Worm (Caenorhabditis elegans) whole organism, mixed stage, embryonic: Measurements from ENCODE around the gene F25F2.1.

Source experiments
- M03D4.4 ChIP-seq: sonication (generic microtip); optimal IDR thresholded peaks from 2 replicates; lab custom pipeline; 2017; ENCODE audit warnings: mild to moderate bottlenecking, missing genetic modification characterization, missing compliant biosample characterization
- bed-3 ChIP-seq: fragments of 200-800 bp; sonication (Bioruptor generic); optimal IDR thresholded peaks from 3 replicates; lab custom pipeline; 2018; ENCODE audit warnings: mild to moderate bottlenecking, missing genetic modification characterization, moderate library complexity, missing compliant biosample characterization
- blmp-1 ChIP-seq: fragments of 150-350 bp; optimal IDR thresholded peaks from 2 replicates; lab custom pipeline; 2014; ENCODE audit warnings: missing biosample characterization, missing genetic modification characterization
- ceh-39 ChIP-seq: fragments of 150-350 bp; optimal IDR thresholded peaks from 2 replicates; lab custom pipeline; 2014; ENCODE audit warnings: missing biosample characterization, missing genetic modification characterization
- ceh-43 ChIP-seq: fragments of 200-800 bp; sonication (Bioruptor generic); optimal IDR thresholded peaks from 2 replicates; lab custom pipeline; 2018; ENCODE audit warnings: mild to moderate bottlenecking, missing genetic modification characterization, moderate library complexity, missing compliant biosample characterization
- ceh-83 ChIP-seq: fragments of 200-800 bp; sonication (Bioruptor generic); optimal IDR thresholded peaks from 2 replicates; lab custom pipeline; 2018; ENCODE audit warnings: mild to moderate bottlenecking, missing genetic modification characterization, missing compliant biosample characterization
- ces-1 ChIP-seq: fragments of 150-350 bp; optimal IDR thresholded peaks from 2 replicates; lab custom pipeline; 2014; ENCODE audit warnings: missing biosample characterization, missing genetic modification reagents, missing genetic modification characterization
- cnd-1 ChIP-seq: fragments of 200-800 bp; sonication (Bioruptor generic); optimal IDR thresholded peaks from 2 replicates; lab custom pipeline; 2018; ENCODE audit warnings: mild to moderate bottlenecking, missing genetic modification characterization, missing compliant biosample characterization
- drap-1 ChIP-seq: fragments of 200-800 bp; sonication (Bioruptor generic); optimal IDR thresholded peaks from 3 replicates; lab custom pipeline; 2018; ENCODE audit warnings: mild to moderate bottlenecking, missing genetic modification characterization, missing compliant biosample characterization
- elt-1 ChIP-seq: sonication (generic microtip); optimal IDR thresholded peaks from 2 replicates; lab custom pipeline; 2017; ENCODE audit warnings: missing genetic modification characterization, mild to moderate bottlenecking, missing compliant biosample characterization, antibody characterized with exemption, moderate library complexity, borderline replicate concordance; ENCODE audit not compliant: insufficient read depth
- elt-3 ChIP-seq: fragments of 150-350 bp; optimal IDR thresholded peaks from 2 replicates; lab custom pipeline; 2014; ENCODE audit warnings: missing biosample characterization, missing genetic modification characterization
- flh-1 ChIP-seq: fragments of 200-800 bp; sonication (Bioruptor generic); optimal IDR thresholded peaks from 2 replicates; lab custom pipeline; 2018; ENCODE audit warnings: mild to moderate bottlenecking, missing genetic modification characterization, moderate library complexity, missing compliant biosample characterization
- hlh-1 ChIP-seq: fragments of 150-350 bp; optimal IDR thresholded peaks from 2 replicates; lab custom pipeline; 2014; ENCODE audit warnings: missing biosample characterization, missing genetic modification reagents, missing genetic modification characterization
- lin-13 ChIP-seq: fragments of 150-350 bp; optimal IDR thresholded peaks from 2 replicates; lab custom pipeline; 2014; ENCODE audit warnings: missing biosample characterization, missing genetic modification characterization
- lsy-2 ChIP-seq: fragments of 150-350 bp; optimal IDR thresholded peaks from 2 replicates; lab custom pipeline; 2014; ENCODE audit warnings: missing biosample characterization, missing genetic modification characterization
- mab-5 ChIP-seq: fragments of 150-350 bp; optimal IDR thresholded peaks from 2 replicates; lab custom pipeline; 2014; ENCODE audit warnings: missing biosample characterization, missing genetic modification characterization
- mls-2 ChIP-seq: sonication (generic microtip); optimal IDR thresholded peaks from 2 replicates; lab custom pipeline; 2016; ENCODE audit warnings: mild to moderate bottlenecking, missing genetic modification characterization, moderate library complexity, missing compliant biosample characterization
- nhr-12 ChIP-seq: fragments of 150-350 bp; optimal IDR thresholded peaks from 2 replicates; lab custom pipeline; 2014; ENCODE audit warnings: missing biosample characterization, missing genetic modification characterization
- nhr-2 ChIP-seq: fragments of 150-350 bp; optimal IDR thresholded peaks from 2 replicates; lab custom pipeline; 2014; ENCODE audit warnings: missing biosample characterization, missing genetic modification characterization
- nhr-237 ChIP-seq: fragments of 150-350 bp; optimal IDR thresholded peaks from 2 replicates; lab custom pipeline; 2014; ENCODE audit warnings: missing biosample characterization, missing genetic modification characterization
- nhr-28 ChIP-seq: fragments of 150-350 bp; optimal IDR thresholded peaks from 2 replicates; lab custom pipeline; 2014; ENCODE audit warnings: missing biosample characterization, missing genetic modification characterization
- nhr-76 ChIP-seq: sonication (generic microtip); optimal IDR thresholded peaks from 2 replicates; lab custom pipeline; 2017; ENCODE audit warnings: missing biosample characterization, missing genetic modification characterization
- pha-4 ChIP-seq: fragments of 150-350 bp; optimal IDR thresholded peaks from 2 replicates; lab custom pipeline; 2018; ENCODE audit warnings: missing biosample characterization, missing genetic modification reagents, missing genetic modification characterization
- sem-2 ChIP-seq: fragments of 200-800 bp; sonication (Bioruptor generic); optimal IDR thresholded peaks from 2 replicates; lab custom pipeline; 2018; ENCODE audit warnings: mild to moderate bottlenecking, missing genetic modification characterization, missing compliant biosample characterization
- snpc-4 ChIP-seq: fragments of 150-350 bp; optimal IDR thresholded peaks from 2 replicates; lab custom pipeline; 2014; ENCODE audit warnings: missing biosample characterization, missing genetic modification characterization
- sptf-1 ChIP-seq: sonication (generic microtip); optimal IDR thresholded peaks from 2 replicates; lab custom pipeline; 2017; ENCODE audit warnings: mild to moderate bottlenecking, missing genetic modification characterization, moderate library complexity, missing compliant biosample characterization
- tbx-8 ChIP-seq: fragments of 200-800 bp; sonication (Bioruptor generic); optimal IDR thresholded peaks from 2 replicates; lab custom pipeline; 2018; ENCODE audit warnings: mild to moderate bottlenecking, missing genetic modification characterization, moderate library complexity, missing compliant biosample characterization
- unc-120 ChIP-seq: sonication (generic microtip); optimal IDR thresholded peaks from 2 replicates; lab custom pipeline; 2017; ENCODE audit warnings: missing genetic modification characterization, missing compliant biosample characterization; ENCODE audit not compliant: poor library complexity, severe bottlenecking
- unc-39 ChIP-seq: fragments of 150-350 bp; optimal IDR thresholded peaks from 2 replicates; lab custom pipeline; 2014; ENCODE audit warnings: missing biosample characterization, missing genetic modification characterization
- unc-62 ChIP-seq: fragments of 150-350 bp; optimal IDR thresholded peaks from 2 replicates; lab custom pipeline; 2014; ENCODE audit warnings: missing biosample characterization, missing genetic modification reagents, missing genetic modification characterization
- ztf-11 ChIP-seq: fragments of 150-350 bp; optimal IDR thresholded peaks from 2 replicates; lab custom pipeline; 2014; ENCODE audit warnings: missing biosample characterization, missing genetic modification characterization

The F25F2.1 gene

DNA sequence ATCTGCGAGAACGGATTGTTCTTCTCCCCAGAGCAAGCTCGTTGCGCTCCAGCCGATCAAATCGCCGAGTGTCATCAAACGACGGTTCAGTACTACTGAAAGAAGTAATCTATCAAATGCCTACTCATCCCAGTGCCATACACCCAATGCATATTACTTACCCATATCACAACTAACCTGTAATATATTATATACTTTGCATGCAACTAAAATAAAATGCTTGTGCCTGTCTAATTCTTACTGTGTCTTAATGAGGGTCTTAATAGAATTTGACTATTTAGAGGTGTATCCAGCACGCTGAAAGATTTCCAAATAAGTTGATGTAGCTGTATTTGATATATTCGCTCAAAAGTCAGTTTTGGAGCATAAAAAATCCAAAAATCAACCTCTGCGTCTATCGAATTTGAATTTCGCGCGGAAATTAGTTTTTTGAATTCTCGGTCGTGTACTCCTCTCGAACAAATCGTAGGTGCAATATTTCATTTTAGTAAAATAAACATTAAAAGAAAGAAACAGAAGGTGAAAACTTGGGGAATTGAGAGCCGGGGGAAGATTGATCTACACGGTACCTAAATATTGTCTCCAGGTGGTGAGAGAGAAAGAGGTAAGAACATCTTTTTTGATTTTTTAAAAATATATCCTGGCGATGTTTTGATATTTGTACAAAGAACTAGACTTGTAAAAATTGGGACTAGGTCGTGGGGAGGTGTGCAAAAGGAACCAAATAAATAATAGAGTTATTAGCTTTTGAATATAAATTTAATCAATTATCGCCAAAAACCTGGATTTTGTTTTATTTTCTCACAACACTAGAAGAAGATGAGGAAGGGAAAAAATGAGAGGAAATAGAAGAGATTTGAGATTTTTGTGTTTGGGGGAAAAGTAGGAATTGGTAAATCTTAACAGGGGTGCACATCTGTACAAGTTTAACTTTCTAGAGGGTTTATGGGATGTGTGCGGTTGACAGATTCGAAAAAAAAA, 17.2 kb upstream of the F25F2.1 start:
- no peak for TF ChIP-seq lin-13 (tag; lab: Kevin White, UChicago)
- TF ChIP-seq nhr-2 (tag; lab: Kevin White, UChicago), result no peak
- no peak for TF ChIP-seq ztf-11 (tag; lab: Kevin White, UChicago)
- no peak for TF ChIP-seq nhr-28 (tag; lab: Kevin White, UChicago)
- no peak for TF ChIP-seq pha-4 (tag; lab: Kevin White, UChicago)
- no peak for TF ChIP-seq nhr-12 (tag; lab: Kevin White, UChicago)
- TF ChIP-seq ceh-43 (GFP tag; lab: Kevin White, UChicago), result no peak
- TF ChIP-seq ces-1 (GFP tag; lab: Kevin White, UChicago), result no peak
- no peak for TF ChIP-seq hlh-1 (tag; lab: Kevin White, UChicago)
- no peak for TF ChIP-seq lsy-2 (tag; lab: Kevin White, UChicago)
- TF ChIP-seq elt-1 (tag; lab: Kevin White, UChicago), result no peak
- no peak for TF ChIP-seq snpc-4 (tag; lab: Kevin White, UChicago)
- TF ChIP-seq sptf-1, result peak; percentile 21
- no peak for TF ChIP-seq bed-3 (GFP tag; lab: Kevin White, UChicago)
- TF ChIP-seq tbx-8 (GFP tag; lab: Kevin White, UChicago), result no peak
- no peak for TF ChIP-seq mab-5
- TF ChIP-seq cnd-1 (tag; lab: Kevin White, UChicago), result peak; percentile 25
- TF ChIP-seq drap-1 (GFP tag; lab: Kevin White, UChicago), result no peak
- TF ChIP-seq unc-120 (tag; lab: Kevin White, UChicago), result no peak
- peak; percentile 62 for TF ChIP-seq ceh-83
- TF ChIP-seq M03D4.4, result no peak
- TF ChIP-seq sem-2 (GFP tag; lab: Kevin White, UChicago), result no peak
- TF ChIP-seq, all 35 proteins: peak for 3

DNA sequence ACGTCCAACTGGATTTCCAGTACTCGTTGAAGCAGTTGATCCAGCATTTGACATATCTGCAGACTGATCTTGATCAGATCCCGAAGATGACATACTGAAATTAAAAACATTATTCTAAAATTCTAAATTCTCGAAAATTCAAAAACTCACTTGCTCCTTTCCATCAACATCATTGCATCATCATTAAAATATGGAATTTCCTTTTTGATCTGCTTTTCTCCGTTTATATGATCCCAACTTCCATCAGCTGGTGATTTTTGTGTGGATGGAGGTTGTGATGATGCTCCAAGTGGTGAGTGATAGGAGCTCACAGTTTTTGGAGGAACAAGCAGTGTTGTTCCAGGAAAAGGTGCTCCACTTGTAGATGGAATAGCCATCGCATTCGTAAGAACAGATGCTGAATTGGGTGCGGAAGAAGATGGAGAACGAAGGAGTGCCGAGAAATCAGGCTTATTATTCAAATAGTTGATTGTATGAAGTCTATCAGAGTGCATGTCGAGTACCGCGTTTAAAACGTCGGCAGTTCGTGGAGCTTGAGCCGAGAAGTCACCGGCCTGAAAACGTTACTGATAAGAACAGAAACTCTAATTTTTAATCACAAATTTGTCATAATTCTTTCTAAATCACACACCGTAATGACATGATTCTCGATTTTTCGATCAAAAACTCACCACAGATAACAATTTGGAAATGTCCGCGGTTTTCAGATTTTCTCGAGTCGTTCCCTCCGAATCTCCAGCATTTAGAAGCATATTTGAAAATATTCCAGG, 15.5 kb upstream of the F25F2.1 start:
- no peak for TF ChIP-seq nhr-2 (tag; lab: Kevin White, UChicago)
- TF ChIP-seq hlh-1 (tag; lab: Kevin White, UChicago), result no peak
- no peak for TF ChIP-seq unc-120 (tag; lab: Kevin White, UChicago)
- no peak for TF ChIP-seq flh-1 (GFP tag; lab: Kevin White, UChicago)
- no peak for TF ChIP-seq pha-4 (tag; lab: Kevin White, UChicago)
- TF ChIP-seq sptf-1, result no peak
- no peak for TF ChIP-seq bed-3 (GFP tag; lab: Kevin White, UChicago)
- TF ChIP-seq tbx-8 (GFP tag; lab: Kevin White, UChicago), result no peak
- no peak for TF ChIP-seq ces-1 (GFP tag; lab: Kevin White, UChicago)
- TF ChIP-seq cnd-1 (tag; lab: Kevin White, UChicago), result no peak
- TF ChIP-seq mls-2, result no peak
- no peak for TF ChIP-seq M03D4.4
- TF ChIP-seq blmp-1 (tag; lab: Kevin White, UChicago), result no peak

- no peak for TF ChIP-seq mls-2
- no peak for TF ChIP-seq drap-1 (GFP tag; lab: Kevin White, UChicago)
- no peak for TF ChIP-seq unc-62 (GFP tag; lab: Kevin White, UChicago)
- no peak for TF ChIP-seq nhr-28 (tag; lab: Kevin White, UChicago)
- no peak for TF ChIP-seq M03D4.4
- no peak for TF ChIP-seq nhr-76
- TF ChIP-seq ztf-11 (tag; lab: Kevin White, UChicago), result no peak
- TF ChIP-seq, all 35 proteins: peak for 0
Observed at ce11 chrIII:4494541-4495010, 14.1 kb upstream of the F25F2.1 start.

DNA sequence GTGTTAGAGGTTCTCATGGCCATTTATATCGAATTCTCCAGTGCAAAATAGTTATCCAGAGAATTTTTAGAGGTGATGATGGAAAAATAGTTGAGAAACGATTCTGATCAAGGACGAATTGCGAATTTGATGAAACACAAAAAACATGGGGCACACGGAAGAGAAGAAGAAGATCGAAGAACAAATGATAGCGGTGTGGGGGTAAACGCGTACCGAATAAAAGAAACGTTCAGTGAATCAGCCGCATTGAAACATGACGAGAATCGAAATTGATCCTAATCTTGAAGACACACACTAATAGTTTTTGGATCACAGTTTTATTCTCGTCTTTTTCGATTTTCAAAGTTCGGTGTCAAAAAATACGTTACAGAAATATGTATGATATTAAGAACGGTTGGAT, 13.4 kb upstream of the F25F2.1 start:
- TF ChIP-seq unc-62 (GFP tag; lab: Kevin White, UChicago), result no peak
- TF ChIP-seq unc-39, result no peak
- TF ChIP-seq tbx-8 (GFP tag; lab: Kevin White, UChicago), result no peak
- no peak for TF ChIP-seq elt-3 (tag; lab: Kevin White, UChicago)
- no peak for TF ChIP-seq ceh-43 (GFP tag; lab: Kevin White, UChicago)
- no peak for TF ChIP-seq mls-2
- TF ChIP-seq elt-1 (tag; lab: Kevin White, UChicago), result no peak
- no peak for TF ChIP-seq hlh-1 (tag; lab: Kevin White, UChicago)
- TF ChIP-seq nhr-237 (tag; lab: Kevin White, UChicago), result no peak
- no peak for TF ChIP-seq ceh-83
- TF ChIP-seq unc-120 (tag; lab: Kevin White, UChicago), result no peak
- no peak for TF ChIP-seq ceh-39 (tag; lab: Kevin White, UChicago)
- TF ChIP-seq ces-1 (GFP tag; lab: Kevin White, UChicago), result no peak
- TF ChIP-seq nhr-2 (tag; lab: Kevin White, UChicago), result no peak
- TF ChIP-seq sptf-1, result no peak
- TF ChIP-seq flh-1 (GFP tag; lab: Kevin White, UChicago), result no peak
- no peak for TF ChIP-seq drap-1 (GFP tag; lab: Kevin White, UChicago)
- no peak for TF ChIP-seq sem-2 (GFP tag; lab: Kevin White, UChicago)
- no peak for TF ChIP-seq nhr-76
- TF ChIP-seq lsy-2 (tag; lab: Kevin White, UChicago), result no peak
